Fruit fly (Drosophila melanogaster) whole organism, pupa: Measurements from ENCODE around the gene sna.
A peak's percentile ranks its signal among the peaks of the same experiment; 100 is the strongest.

Experiments used
- CG10348 ChIP-seq: fragments of 200-800 bp; sonication (Bioruptor generic); IDR thresholded peaks from 2 replicates; pipeline ENCODE4 v1.3.6; 2022; ENCODE audit warnings: missing biosample characterization, missing genetic modification characterization
- CG12605 ChIP-seq: fragments of 200-800 bp; sonication (Bioruptor generic); IDR thresholded peaks from 2 replicates; pipeline ENCODE4 v1.3.6; 2022; ENCODE audit warnings: missing biosample characterization, missing genetic modification characterization
- CG13204 ChIP-seq: fragments of 200-800 bp; sonication (Bioruptor generic); optimal IDR thresholded peaks from 2 replicates; lab custom pipeline; 2018; ENCODE audit warnings: missing biosample characterization, mild to moderate bottlenecking, missing genetic modification characterization, moderate library complexity
- CG14655 ChIP-seq: fragments of 200-800 bp; sonication (Bioruptor generic); optimal IDR thresholded peaks from 3 replicates; lab custom pipeline; 2017; ENCODE audit warnings: mild to moderate bottlenecking, missing biosample characterization, missing genetic modification reagents, missing genetic modification characterization
- CG15710 ChIP-seq: fragments of 200-800 bp; sonication (Bioruptor generic); optimal IDR thresholded peaks from 2 replicates; lab custom pipeline; 2018; ENCODE audit warnings: missing biosample characterization, mild to moderate bottlenecking, missing genetic modification characterization, moderate library complexity
- CG17806 ChIP-seq: fragments of 200-800 bp; sonication (Bioruptor generic); optimal IDR thresholded peaks from 2 replicates; lab custom pipeline; 2018; ENCODE audit warnings: missing biosample characterization, mild to moderate bottlenecking, missing genetic modification characterization, moderate library complexity
- CG32121 ChIP-seq: fragments of 200-800 bp; sonication (Bioruptor generic); IDR thresholded peaks from 2 replicates; pipeline ENCODE4 v1.3.6; 2022; ENCODE audit warnings: missing biosample characterization, missing genetic modification characterization
- CG34367 ChIP-seq: fragments of 200-800 bp; sonication (Bioruptor generic); optimal IDR thresholded peaks from 2 replicates; lab custom pipeline; 2018; ENCODE audit warnings: missing biosample characterization, mild to moderate bottlenecking, missing genetic modification characterization
- CG4496 ChIP-seq: fragments of 200-800 bp; sonication (Bioruptor generic); IDR thresholded peaks from 3 replicates; pipeline ENCODE4 v1.3.6; 2022; ENCODE audit warnings: missing biosample characterization, missing genetic modification characterization
- CG8159 ChIP-seq: fragments of 200-800 bp; sonication (Bioruptor generic); optimal IDR thresholded peaks from 3 replicates; lab custom pipeline; 2018; ENCODE audit warnings: missing biosample characterization, mild to moderate bottlenecking, missing genetic modification characterization, moderate library complexity
- CG8301 ChIP-seq: fragments of 200-800 bp; sonication (Bioruptor generic); optimal IDR thresholded peaks from 2 replicates; lab custom pipeline; 2018; ENCODE audit warnings: missing biosample characterization, mild to moderate bottlenecking, missing genetic modification characterization
- CG9948 ChIP-seq: fragments of 200-800 bp; sonication (Bioruptor generic); optimal IDR thresholded peaks from 2 replicates; lab custom pipeline; 2018; ENCODE audit warnings: missing biosample characterization, mild to moderate bottlenecking, missing genetic modification characterization, moderate library complexity
- D1 ChIP-seq: fragments of 200-800 bp; sonication (Bioruptor generic); optimal IDR thresholded peaks from 2 replicates; lab custom pipeline; 2018; ENCODE audit warnings: missing biosample characterization, mild to moderate bottlenecking, missing genetic modification characterization, moderate library complexity
- EcR ChIP-seq: fragments of 200-800 bp; sonication (Bioruptor generic); optimal IDR thresholded peaks from 3 replicates; lab custom pipeline; 2019; ENCODE audit warnings: missing biosample characterization, missing genetic modification characterization, mild to moderate bottlenecking, moderate library complexity, missing genetic modification reagents
- Ets98B ChIP-seq: fragments of 200-800 bp; sonication (Bioruptor generic); IDR thresholded peaks from 2 replicates; pipeline ENCODE4 v1.3.6; 2022; ENCODE audit warnings: missing biosample characterization, missing genetic modification characterization
- Pif1A ChIP-seq: fragments of 200-800 bp; sonication (Bioruptor generic); optimal IDR thresholded peaks from 3 replicates; lab custom pipeline; 2016; ENCODE audit warnings: missing biosample characterization, missing genetic modification characterization
- Pif1B ChIP-seq: fragments of 200-800 bp; sonication (Bioruptor generic); optimal IDR thresholded peaks from 3 replicates; lab custom pipeline; 2016; ENCODE audit warnings: missing biosample characterization, missing genetic modification characterization
- Snoo ChIP-seq: fragments of 200-800 bp; sonication (Bioruptor generic); optimal IDR thresholded peaks from 3 replicates; lab custom pipeline; 2017; ENCODE audit warnings: missing biosample characterization, mild to moderate bottlenecking, missing genetic modification characterization, inconsistent platforms
- fd96Ca ChIP-seq: fragments of 200-800 bp; sonication (Bioruptor generic); IDR thresholded peaks from 3 replicates; pipeline ENCODE4 v1.3.6; 2022; ENCODE audit warnings: missing biosample characterization, missing genetic modification characterization
- gl ChIP-seq: fragments of 200-800 bp; sonication (Bioruptor generic); optimal IDR thresholded peaks from 2 replicates; lab custom pipeline; 2018; ENCODE audit warnings: missing biosample characterization, mild to moderate bottlenecking, missing genetic modification characterization
- rn ChIP-seq: fragments of 200-800 bp; sonication (Bioruptor generic); IDR thresholded peaks from 2 replicates; pipeline ENCODE4 v1.3.6; 2022; ENCODE audit warnings: missing biosample characterization, missing genetic modification characterization

The sna gene

DNA sequence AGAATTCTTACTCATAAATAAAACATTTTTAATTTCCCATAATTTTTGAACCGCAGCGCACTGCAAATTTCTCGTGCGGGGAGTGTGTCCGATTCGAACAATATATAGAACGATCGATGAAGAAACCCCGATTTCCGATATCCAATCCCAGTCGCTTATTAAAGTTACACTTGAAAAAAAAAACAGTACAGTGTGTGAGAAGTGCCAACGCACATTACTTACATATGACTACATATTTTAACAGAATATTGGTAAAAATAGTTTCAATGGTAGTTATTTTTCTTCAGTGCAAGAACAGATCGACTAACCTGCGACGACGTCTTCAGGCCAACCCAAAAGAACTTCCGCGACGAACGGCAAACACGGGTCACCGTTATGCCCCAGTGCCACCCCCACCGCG lies 15.1 kb downstream of the sna start:
- TF ChIP-seq Pif1B (GFP tag; lab: Kevin White, UChicago) (no peak), CG8301 (tag; lab: Kevin White, UChicago) (no peak), Snoo (tag; lab: Kevin White, UChicago) (no peak), CG4496 (GFP tag; lab: Robert Waterston, UW) (no peak), Ets98B (GFP tag; lab: Robert Waterston, UW) (no peak), CG14655 (GFP tag; lab: Kevin White, UChicago) (no peak), CG15710 (tag; lab: Kevin White, UChicago) (no peak), CG34367 (tag; lab: Kevin White, UChicago) (no peak), CG12605 (GFP tag; lab: Robert Waterston, UW) (no peak), fd96Ca (no peak)

DNA sequence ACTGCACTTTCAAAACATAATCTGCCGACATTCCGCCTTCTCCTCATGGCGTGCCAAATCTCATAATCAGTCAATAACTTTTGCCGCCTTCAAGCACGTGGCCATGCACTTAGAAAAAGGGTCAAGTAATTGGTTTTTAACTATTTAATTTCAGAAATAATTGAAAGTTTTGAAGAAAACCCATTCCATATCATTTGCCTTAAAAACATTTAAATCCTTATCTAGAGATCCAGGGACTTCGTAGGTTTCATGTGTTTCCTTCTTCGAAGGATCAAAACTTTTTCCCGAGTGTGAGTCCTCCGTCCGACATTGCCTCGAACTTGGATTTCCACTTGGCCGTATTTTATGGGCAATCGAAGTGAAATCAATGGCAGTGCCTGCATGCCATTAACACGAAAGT lies 19.1 kb downstream of the sna start:
- TF ChIP-seq CG17806 (tag; lab: Kevin White, UChicago) (peak; percentile 66), CG15710 (tag; lab: Kevin White, UChicago) (peak; percentile 52), Ets98B (GFP tag; lab: Robert Waterston, UW) (no peak), CG10348 (GFP tag; lab: Robert Waterston, UW) (no peak), fd96Ca (no peak), Snoo (tag; lab: Kevin White, UChicago) (peak; percentile 19), D1 (tag; lab: Kevin White, UChicago) (no peak), rn (GFP tag; lab: Robert Waterston, UW) (no peak), CG14655 (GFP tag; lab: Kevin White, UChicago) (peak; percentile 32), CG13204 (GFP tag; lab: Kevin White, UChicago) (no peak), Pif1A (peak; percentile 13), CG12605 (GFP tag; lab: Robert Waterston, UW) (no peak), CG32121 (GFP tag; lab: Robert Waterston, UW) (no peak), CG8159 (peak; percentile 74), EcR (GFP tag; lab: Kevin White, UChicago) (no peak), CG9948 (tag; lab: Kevin White, UChicago) (peak; percentile 61), CG34367 (tag; lab: Kevin White, UChicago) (peak; percentile 24), CG8301 (tag; lab: Kevin White, UChicago) (peak; percentile 1), gl (peak; percentile 14), Pif1B (GFP tag; lab: Kevin White, UChicago) (peak; percentile 32), CG4496 (GFP tag; lab: Robert Waterston, UW) (no peak)

DNA sequence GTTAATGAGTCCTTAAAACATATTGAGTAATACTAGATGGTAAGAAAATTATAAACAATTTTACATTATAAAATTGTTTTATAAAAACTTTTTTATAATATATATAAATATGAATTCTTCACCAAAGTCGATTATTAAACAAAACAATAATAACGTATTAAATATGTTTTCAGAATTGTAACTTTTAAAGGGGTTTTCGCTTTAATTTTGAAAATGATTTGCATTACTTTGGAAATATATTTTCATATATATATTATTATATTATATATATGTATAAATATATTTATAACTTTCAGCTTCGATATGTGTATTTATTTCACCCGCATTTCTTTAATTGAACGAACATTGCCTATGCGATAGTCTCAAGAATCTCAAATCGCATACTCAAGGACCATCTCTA lies 20.0 kb downstream of the sna start:
- peak; percentile 2 for TF ChIP-seq CG9948 (tag; lab: Kevin White, UChicago)
- peak; percentile 33 for TF ChIP-seq CG15710 (tag; lab: Kevin White, UChicago)
- peak; percentile 1 for TF ChIP-seq Snoo (tag; lab: Kevin White, UChicago)
- TF ChIP-seq CG4496 (GFP tag; lab: Robert Waterston, UW) = no peak
- no peak for TF ChIP-seq D1 (tag; lab: Kevin White, UChicago)
- TF ChIP-seq CG12605 (GFP tag; lab: Robert Waterston, UW) = no peak
- TF ChIP-seq CG8159 = peak; percentile 37
- no peak for TF ChIP-seq Pif1A
- no peak for TF ChIP-seq gl
- no peak for TF ChIP-seq EcR (GFP tag; lab: Kevin White, UChicago)
- no peak for TF ChIP-seq CG14655 (GFP tag; lab: Kevin White, UChicago)
- no peak for TF ChIP-seq Pif1B (GFP tag; lab: Kevin White, UChicago)
- TF ChIP-seq CG34367 (tag; lab: Kevin White, UChicago) = no peak
- no peak for TF ChIP-seq CG8301 (tag; lab: Kevin White, UChicago)

DNA sequence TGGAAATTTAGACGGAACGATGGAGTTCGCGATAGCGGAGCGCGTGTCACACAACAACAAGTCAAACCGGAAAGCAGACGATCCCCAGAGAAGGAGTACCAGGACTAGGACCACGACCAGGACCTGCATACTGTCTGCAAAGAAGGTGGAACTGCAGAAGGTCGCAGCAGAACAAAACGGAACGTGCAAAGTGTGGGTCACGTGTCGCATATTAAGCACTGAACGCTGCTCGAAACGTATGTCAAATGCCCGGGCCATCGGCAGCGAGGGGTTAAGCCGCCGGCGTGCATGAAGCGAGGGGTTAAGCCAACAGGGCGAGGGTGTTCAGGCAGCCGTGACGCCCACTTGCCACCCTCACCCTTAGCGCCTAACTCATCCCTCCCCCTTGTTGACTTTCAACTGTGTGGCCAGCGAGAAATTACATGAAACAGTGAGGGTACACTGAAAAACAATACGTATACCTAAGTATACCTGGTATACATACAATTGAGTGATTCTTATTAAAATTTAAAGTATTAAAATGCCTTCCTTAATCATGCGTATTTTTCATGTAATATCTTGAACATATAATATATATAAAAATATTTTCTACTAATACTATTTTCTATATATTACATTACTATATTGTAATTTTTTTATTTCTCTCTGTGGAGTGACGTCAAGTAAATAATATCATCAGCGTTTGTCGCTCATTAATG lies 36.1 kb downstream of the sna start:
- TF ChIP-seq CG15710 (tag; lab: Kevin White, UChicago) = peak; percentile 8
- TF ChIP-seq D1 (tag; lab: Kevin White, UChicago) = no peak
- no peak for TF ChIP-seq EcR (GFP tag; lab: Kevin White, UChicago)
- TF ChIP-seq CG8159 = peak; percentile 34

DNA sequence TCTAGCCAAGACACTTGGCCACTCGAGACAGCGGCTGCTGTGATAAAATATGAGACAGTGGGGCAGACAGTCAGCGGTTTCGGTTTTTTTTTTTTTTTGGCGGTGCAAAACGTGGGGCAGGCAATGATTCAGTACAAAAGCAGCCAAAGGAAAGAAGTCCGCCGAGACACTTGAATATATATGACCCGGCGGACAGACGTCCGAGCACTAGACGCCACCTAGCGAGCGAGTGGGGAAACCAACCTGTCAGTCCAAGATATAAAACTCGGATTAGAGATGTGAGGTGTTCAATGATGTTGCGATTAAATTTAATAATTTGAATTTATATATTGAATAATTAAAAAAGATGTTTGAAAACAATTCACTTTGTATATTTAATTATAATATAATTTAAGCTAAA lies 39.1 kb downstream of the sna start:
- TF ChIP-seq Snoo (tag; lab: Kevin White, UChicago) (no peak), Pif1A (no peak), Pif1B (GFP tag; lab: Kevin White, UChicago) (no peak), CG9948 (tag; lab: Kevin White, UChicago) (no peak), CG10348 (GFP tag; lab: Robert Waterston, UW) (no peak), CG8159 (no peak), rn (GFP tag; lab: Robert Waterston, UW) (no peak), EcR (GFP tag; lab: Kevin White, UChicago) (no peak), CG8301 (tag; lab: Kevin White, UChicago) (no peak), CG13204 (GFP tag; lab: Kevin White, UChicago) (no peak), Ets98B (GFP tag; lab: Robert Waterston, UW) (no peak), CG34367 (tag; lab: Kevin White, UChicago) (no peak), CG17806 (tag; lab: Kevin White, UChicago) (no peak), D1 (tag; lab: Kevin White, UChicago) (no peak)
